Worm (Caenorhabditis elegans) whole organism, young adult: ENCODE data around the gene lgc-19.

Experiments
- B0035.1 ChIP-seq: sonication (generic microtip); optimal IDR thresholded peaks from 2 replicates; lab custom pipeline; 2016; ENCODE audit warnings: missing genetic modification characterization, mild to moderate bottlenecking, missing compliant biosample characterization, missing genotype, missing genetic modification reagents
- F10E7.11 ChIP-seq: sonication (generic microtip); optimal IDR thresholded peaks from 2 replicates; lab custom pipeline; 2017; ENCODE audit warnings: mild to moderate bottlenecking, missing genetic modification characterization, moderate library complexity, missing compliant biosample characterization
- F57A8.1 ChIP-seq: fragments of 200-800 bp; sonication (Bioruptor generic); optimal IDR thresholded peaks from 2 replicates; lab custom pipeline; 2018; ENCODE audit warnings: mild to moderate bottlenecking, missing genetic modification characterization, moderate library complexity, missing compliant biosample characterization
- T07F8.4 ChIP-seq: sonication (generic microtip); optimal IDR thresholded peaks from 2 replicates; lab custom pipeline; 2016; ENCODE audit warnings: mild to moderate bottlenecking, missing genetic modification characterization, moderate library complexity, missing compliant biosample characterization
- ama-1 ChIP-seq, 3 experiments: fragments of 150-350 bp in 1 of 3; sonication (generic microtip) in 2 of 3; optimal IDR thresholded peaks; 2 replicates each; lab custom pipeline; 2014 to 2018; ENCODE audit warnings: missing biosample characterization in 2 of 3, missing genetic modification characterization in 2 of 3, missing genetic modification reagents in 2 of 3
- bed-1 ChIP-seq: fragments of 200-800 bp; sonication (Bioruptor generic); IDR thresholded peaks from 2 replicates; pipeline ENCODE4 v1.3.6; 2022; ENCODE audit warnings: missing genetic modification reagents, missing genetic modification characterization, missing compliant biosample characterization
- ceh-100 ChIP-seq: fragments of 200-800 bp; sonication (Bioruptor generic); IDR thresholded peaks from 2 replicates; pipeline ENCODE4 v1.3.6; 2022; ENCODE audit warnings: missing genetic modification reagents, missing genetic modification characterization, missing compliant biosample characterization
- ceh-40 ChIP-seq: fragments of 200-800 bp; sonication (Bioruptor generic); IDR thresholded peaks from 2 replicates; pipeline ENCODE4 v1.3.6; 2022; ENCODE audit warnings: missing genetic modification characterization, missing compliant biosample characterization
- ceh-91 ChIP-seq: fragments of 200-800 bp; sonication (Bioruptor generic); IDR thresholded peaks from 2 replicates; pipeline ENCODE4 v1.3.6; 2022; ENCODE audit warnings: missing genetic modification reagents, missing genetic modification characterization, missing compliant biosample characterization
- gei-17 ChIP-seq: fragments of 200-800 bp; sonication (Bioruptor generic); optimal IDR thresholded peaks from 2 replicates; lab custom pipeline; 2018; ENCODE audit warnings: mild to moderate bottlenecking, missing genetic modification characterization, missing compliant biosample characterization
- pha-4 ChIP-seq: fragments of 150-350 bp; sonication (generic microtip); optimal IDR thresholded peaks from 2 replicates; lab custom pipeline; 2014; ENCODE audit warnings: missing biosample characterization, missing genetic modification reagents, missing genetic modification characterization
- snpc-4 ChIP-seq, 5 experiments: fragments of 150-350 bp in 1 of 5; sonication (generic microtip) in 4 of 5; optimal IDR thresholded peaks; 2 replicates each; lab custom pipeline; 2014 to 2018; ENCODE audit warnings: missing genetic modification characterization in 5 of 5, missing biosample characterization in 3 of 5, antibody characterized with exemption in 2 of 5, mild to moderate bottlenecking in 2 of 5, missing compliant biosample characterization in 2 of 5, missing genotype in 2 of 5, moderate library complexity in 2 of 5, missing genetic modification reagents in 1 of 5
- unc-62 ChIP-seq: fragments of 150-350 bp; optimal IDR thresholded peaks from 2 replicates; lab custom pipeline; 2014; ENCODE audit warnings: missing biosample characterization, missing genetic modification reagents, missing genetic modification characterization

ce11 chrIV:15915061-15915460 lies 47.5 kb downstream of the lgc-19 start:
- TF ChIP-seq unc-62: no peak
- TF ChIP-seq F57A8.1 (GFP tag; lab: Kevin White, UChicago): no peak
- TF ChIP-seq B0035.1 (tag; lab: Kevin White, UChicago): no peak
- TF ChIP-seq ceh-91 (GFP tag; lab: Robert Waterston, UW): no peak
- no peak for TF ChIP-seq gei-17 (GFP tag; lab: Kevin White, UChicago)
- no peak for TF ChIP-seq F10E7.11
- TF ChIP-seq pha-4 (tag; lab: Kevin White, UChicago): no peak
- TF ChIP-seq ceh-40 (GFP tag; lab: Robert Waterston, UW): no peak
- no peak for TF ChIP-seq snpc-4 (GFP tag; optimal IDR thresholded peaks at IDR 0.05; lab: Kevin White, UChicago)
- peak in 2 of 4 experiments; percentile 73 to 85 for TF ChIP-seq snpc-4 (tag; optimal IDR thresholded peaks at IDR 0.05; lab: Kevin White, UChicago)
- no peak for TF ChIP-seq ceh-100 (GFP tag; lab: Robert Waterston, UW)
- no peak for TF ChIP-seq ama-1 (optimal IDR thresholded peaks at IDR 0.05; lab: Kevin White, UChicago)
- no peak for TF ChIP-seq ama-1 (GFP tag; optimal IDR thresholded peaks at IDR 0.05; lab: Kevin White, UChicago)
- TF ChIP-seq bed-1 (GFP tag; lab: Robert Waterston, UW): no peak
- no peak for TF ChIP-seq T07F8.4 (tag; lab: Kevin White, UChicago)
